Fruit fly (Drosophila melanogaster): ENCODE results near the gene mRpS6.

DNA sequence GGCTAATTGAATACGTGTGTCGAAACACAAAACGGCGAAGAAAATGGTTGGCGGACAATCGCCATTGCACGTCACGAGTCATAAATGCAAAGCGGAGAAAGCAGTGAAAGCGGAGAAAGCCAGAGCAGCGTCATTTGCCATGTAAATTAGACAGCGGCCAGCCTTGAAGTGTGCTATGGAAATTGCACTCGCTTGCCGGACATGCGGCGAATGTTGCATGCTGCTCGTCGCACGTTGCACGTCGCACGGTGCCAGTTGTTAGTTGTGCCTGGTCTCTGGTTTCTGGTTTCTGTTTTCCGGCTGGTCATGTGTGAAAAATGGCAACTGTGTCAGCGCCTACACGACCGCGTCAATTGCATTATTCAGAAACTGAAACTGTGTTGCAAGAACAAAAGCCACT is 13.1 kb downstream of the mRpS6 start:
- TF ChIP-seq Atf6 (GFP tag; IDR thresholded peaks at IDR 0.05): no peak
- TF ChIP-seq CG2129 (GFP tag; IDR thresholded peaks at IDR 0.05; ENCODE audit: partially characterized antibody): no peak
- no peak for TF ChIP-seq Xbp1 (GFP tag; optimal IDR thresholded peaks at IDR 0.05)
